Worm (Caenorhabditis elegans) whole organism, L4/young adult: ENCODE results near the gene C14A11.2.

Source experiments
- dao-5 ChIP-seq: sonication (generic microtip); optimal IDR thresholded peaks from 2 replicates; lab custom pipeline; 2016; ENCODE audit warnings: missing genotype, missing genetic modification characterization, moderate library complexity, missing compliant biosample characterization
- him-1 ChIP-seq: sonication (generic microtip); optimal IDR thresholded peaks from 2 replicates; lab custom pipeline; 2016; ENCODE audit warnings: missing genotype, missing genetic modification reagents, missing genetic modification characterization, missing compliant biosample characterization

- TF ChIP-seq him-1 (tag; lab: Kevin White, UChicago) (no peak), dao-5 (tag; lab: Kevin White, UChicago) (no peak)
Observed at ce11 chrX:2840287-2840686, 37.4 kb downstream of the C14A11.2 start, which contains the start of gene Y71H10B.1.
